Fruit fly (Drosophila melanogaster) S2 (cell line): Measurements from ENCODE around the gene CG14693.

Source experiments
- CG8478 ChIP-seq: fragments of >200 bp; optimal IDR thresholded peaks from 2 replicates; lab custom pipeline; 2018
- CTCF ChIP-seq, 2 experiments: fragments of >200 bp; optimal IDR thresholded peaks; 2 replicates each; lab custom pipeline; 2018

Gene CG14693

dm6 chr3R:10767526-10767925, 47.3 kb downstream of the CG14693 start, which contains the start of gene TfIIFbeta:
Gene TfIIFbeta (minus strand): TSS chr3R:10767804.
- TF ChIP-seq CG8478 (lab: Kevin White, UChicago), result no peak
- TF ChIP-seq CTCF (optimal IDR thresholded peaks at IDR 0.05; lab: Kevin White, UChicago), result no peak

dm6 chr3R:10761980-10762379, 52.9 kb downstream of the CG14693 start:
- no peak for TF ChIP-seq CG8478 (lab: Kevin White, UChicago)
- no peak for TF ChIP-seq CTCF (optimal IDR thresholded peaks at IDR 0.05; lab: Kevin White, UChicago)
